Worm (Caenorhabditis elegans) whole organism, L1 larva: ENCODE results near the gene F16G10.11.

Experiments
- aha-1 ChIP-seq: fragments of 150-350 bp; optimal IDR thresholded peaks from 2 replicates; lab custom pipeline; 2014; ENCODE audit warnings: missing biosample characterization, missing genetic modification characterization
- aly-2 ChIP-seq: fragments of 150-350 bp; optimal IDR thresholded peaks from 2 replicates; lab custom pipeline; 2014; ENCODE audit warnings: missing biosample characterization, missing genetic modification characterization
- egl-27 ChIP-seq, 2 experiments: fragments of 150-350 bp in 1 of 2; sonication (generic microtip); optimal IDR thresholded peaks; 3 replicates each; lab custom pipeline; 2017 to 2018; ENCODE audit warnings: missing biosample characterization in 2 of 2, missing genetic modification characterization in 2 of 2, missing genetic modification reagents in 2 of 2
- fkh-10 ChIP-seq: sonication (generic microtip); optimal IDR thresholded peaks from 2 replicates; lab custom pipeline; 2017; ENCODE audit warnings: missing biosample characterization, missing genetic modification reagents, missing genetic modification characterization
- pax-3 ChIP-seq: fragments of 200-800 bp; sonication (Bioruptor generic); optimal IDR thresholded peaks from 2 replicates; lab custom pipeline; 2018; ENCODE audit warnings: mild to moderate bottlenecking, missing genetic modification characterization, moderate library complexity, missing compliant biosample characterization
- pqm-1 ChIP-seq: sonication (generic microtip); optimal IDR thresholded peaks from 3 replicates; lab custom pipeline; 2017; ENCODE audit warnings: missing biosample characterization, missing genetic modification characterization

DNA sequence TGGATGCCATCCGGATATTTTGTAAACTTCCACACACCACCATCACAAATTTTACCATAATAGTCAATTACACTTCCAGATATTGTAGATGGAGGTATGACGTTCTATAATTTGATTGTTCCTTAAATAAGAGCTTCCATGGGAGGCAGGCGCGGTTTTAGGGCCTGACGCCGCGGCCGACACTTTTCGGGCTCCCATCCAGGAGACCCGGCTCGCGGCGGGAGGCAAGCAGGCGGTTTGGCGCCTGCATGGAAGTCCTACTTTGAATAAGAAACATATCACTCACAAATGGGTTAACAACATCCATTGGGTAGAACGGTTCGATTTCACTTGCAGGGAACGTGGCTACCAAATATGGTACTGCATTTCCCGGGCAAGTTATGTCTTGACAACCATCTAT, 14.0 kb downstream of the F16G10.11 start:
- TF ChIP-seq aha-1 (tag; lab: Kevin White, UChicago), result no peak
- TF ChIP-seq aly-2 (tag; lab: Kevin White, UChicago), result no peak
- no peak for TF ChIP-seq pqm-1 (tag; lab: Kevin White, UChicago)
- no peak for TF ChIP-seq fkh-10 (GFP tag; lab: Kevin White, UChicago)
- no peak for TF ChIP-seq egl-27 (tag; optimal IDR thresholded peaks at IDR 0.05; lab: Kevin White, UChicago)
- TF ChIP-seq pax-3, result no peak
